Worm (Caenorhabditis elegans): Measurements from ENCODE around the gene E01B7.2.

ce11 chrV:17905765-17906164 lies 15.8 kb upstream of the E01B7.2 start:
- no peak for TF ChIP-seq unc-55 (GFP tag; optimal IDR thresholded peaks at IDR 0.05)
- no peak for TF ChIP-seq ztf-11 (tag; optimal IDR thresholded peaks at IDR 0.05)
- TF ChIP-seq aly-2 (tag; optimal IDR thresholded peaks at IDR 0.05) = no peak
- no peak for TF ChIP-seq unc-62 (GFP tag; optimal IDR thresholded peaks at IDR 0.05)
- TF ChIP-seq ama-1 (optimal IDR thresholded peaks at IDR 0.05) = no peak
- TF ChIP-seq skn-1 (tag; optimal IDR thresholded peaks at IDR 0.05) = no peak

Measured in whole organism, L2 larva.